Fruit fly (Drosophila melanogaster): Measurements from ENCODE around the gene Rim2.

dm6 chr2L:1723135-1723936 lies 852 bp downstream of the Rim2 start:
- TF ChIP-seq h (optimal IDR thresholded peaks at IDR 0.05): no peak
- TF ChIP-seq psq (optimal IDR thresholded peaks at IDR 0.05): no peak
- TF ChIP-seq Sin3A (optimal IDR thresholded peaks at IDR 0.05): no peak
